Worm (Caenorhabditis elegans) whole organism, young adult: ENCODE data around the gene pals-31.

Source experiments
- D2030.7 ChIP-seq: fragments of 200-800 bp; sonication (Bioruptor generic); IDR thresholded peaks from 2 replicates; pipeline ENCODE4 v1.3.6; 2022; ENCODE audit warnings: missing genetic modification reagents, missing genetic modification characterization, missing compliant biosample characterization
- F33H1.4 ChIP-seq: fragments of 200-800 bp; sonication (Bioruptor generic); IDR thresholded peaks from 2 replicates; pipeline ENCODE4 v1.3.6; 2022; ENCODE audit warnings: missing genetic modification reagents, missing genetic modification characterization, missing compliant biosample characterization
- F39B2.1 ChIP-seq: fragments of 200-800 bp; sonication (Bioruptor generic); IDR thresholded peaks from 2 replicates; pipeline ENCODE4 v1.3.6; 2022; ENCODE audit warnings: missing genetic modification reagents, missing genetic modification characterization, missing compliant biosample characterization
- F49E8.2 ChIP-seq: sonication (generic microtip); optimal IDR thresholded peaks from 3 replicates; lab custom pipeline; 2017; ENCODE audit warnings: missing genetic modification characterization, mild to moderate bottlenecking, missing compliant biosample characterization, antibody characterized with exemption, moderate library complexity; ENCODE audit not compliant: insufficient read depth
- F55B11.4 ChIP-seq: sonication (generic microtip); optimal IDR thresholded peaks from 2 replicates; lab custom pipeline; 2016; ENCODE audit warnings: missing compliant biosample characterization, missing genetic modification characterization, borderline replicate concordance; ENCODE audit not compliant: insufficient read depth
- K11D2.4 ChIP-seq: fragments of 200-800 bp; sonication (Bioruptor generic); IDR thresholded peaks from 2 replicates; pipeline ENCODE4 v1.3.6; 2022; ENCODE audit warnings: missing genetic modification reagents, missing genetic modification characterization, missing compliant biosample characterization
- K12H6.12 ChIP-seq: fragments of 200-800 bp; sonication (Bioruptor generic); optimal IDR thresholded peaks from 2 replicates; lab custom pipeline; 2018; ENCODE audit warnings: mild to moderate bottlenecking, missing genetic modification characterization, missing compliant biosample characterization
- Y56A3A.18 ChIP-seq: fragments of 200-800 bp; sonication (Bioruptor generic); IDR thresholded peaks from 2 replicates; pipeline ENCODE4 v1.3.6; 2022; ENCODE audit warnings: missing genetic modification reagents, missing genetic modification characterization, missing compliant biosample characterization
- Y67H2A.10 ChIP-seq: fragments of 200-800 bp; sonication (Bioruptor generic); conservative IDR thresholded peaks from 2 replicates; pipeline ENCODE4 v1.3.6; 2022; ENCODE audit warnings: missing genetic modification reagents, missing genetic modification characterization, missing compliant biosample characterization
- aptf-2 ChIP-seq: fragments of 200-800 bp; sonication (Bioruptor generic); conservative IDR thresholded peaks from 2 replicates; pipeline ENCODE4 v1.3.6; 2022; ENCODE audit warnings: missing genetic modification reagents, missing genetic modification characterization, missing compliant biosample characterization
- attf-3 ChIP-seq: fragments of 200-800 bp; sonication (Bioruptor generic); conservative IDR thresholded peaks from 2 replicates; pipeline ENCODE4 v1.3.6; 2022; ENCODE audit warnings: missing genetic modification reagents, missing genetic modification characterization, missing compliant biosample characterization
- bed-1 ChIP-seq: fragments of 200-800 bp; sonication (Bioruptor generic); IDR thresholded peaks from 2 replicates; pipeline ENCODE4 v1.3.6; 2022; ENCODE audit warnings: missing genetic modification reagents, missing genetic modification characterization, missing compliant biosample characterization
- ccch-3 ChIP-seq: fragments of 200-800 bp; sonication (Bioruptor generic); optimal IDR thresholded peaks from 2 replicates; lab custom pipeline; 2018; ENCODE audit warnings: mild to moderate bottlenecking, missing genetic modification characterization, missing compliant biosample characterization
- cebp-2 ChIP-seq: fragments of 200-800 bp; sonication (Bioruptor generic); IDR thresholded peaks from 2 replicates; pipeline ENCODE4 v1.3.6; 2022; ENCODE audit warnings: missing genetic modification characterization, missing compliant biosample characterization
- ceh-40 ChIP-seq: fragments of 200-800 bp; sonication (Bioruptor generic); IDR thresholded peaks from 2 replicates; pipeline ENCODE4 v1.3.6; 2022; ENCODE audit warnings: missing genetic modification characterization, missing compliant biosample characterization
- die-1 ChIP-seq: sonication (generic microtip); optimal IDR thresholded peaks from 2 replicates; lab custom pipeline; 2016; ENCODE audit warnings: missing genotype, mild to moderate bottlenecking, missing genetic modification characterization, missing compliant biosample characterization
- dpff-1 ChIP-seq: sonication (generic microtip); optimal IDR thresholded peaks from 2 replicates; lab custom pipeline; 2017; ENCODE audit warnings: mild to moderate bottlenecking, missing genetic modification characterization, missing compliant biosample characterization
- hmg-20 ChIP-seq: fragments of 200-800 bp; sonication (Bioruptor generic); IDR thresholded peaks from 2 replicates; pipeline ENCODE4 v1.3.6; 2022; ENCODE audit warnings: missing genetic modification reagents, missing genetic modification characterization, missing compliant biosample characterization
- lag-1 ChIP-seq: fragments of 200-800 bp; sonication (Bioruptor generic); IDR thresholded peaks from 2 replicates; pipeline ENCODE4 v1.3.6; 2022; ENCODE audit warnings: missing genetic modification reagents, missing genetic modification characterization, missing compliant biosample characterization
- lin-26 ChIP-seq: fragments of 200-800 bp; sonication (Bioruptor generic); IDR thresholded peaks from 2 replicates; pipeline ENCODE4 v1.3.6; 2022; ENCODE audit warnings: missing genetic modification reagents, missing genetic modification characterization, missing compliant biosample characterization
- lsl-1 ChIP-seq: fragments of 200-800 bp; sonication (Bioruptor generic); optimal IDR thresholded peaks from 2 replicates; lab custom pipeline; 2018; ENCODE audit warnings: mild to moderate bottlenecking, missing genetic modification characterization, moderate library complexity, missing compliant biosample characterization
- madf-3 ChIP-seq: fragments of 200-800 bp; sonication (Bioruptor generic); IDR thresholded peaks from 2 replicates; pipeline ENCODE4 v1.3.6; 2022; ENCODE audit warnings: missing genetic modification reagents, missing genetic modification characterization, missing compliant biosample characterization
- madf-6 ChIP-seq: fragments of 200-800 bp; sonication (Bioruptor generic); IDR thresholded peaks from 2 replicates; pipeline ENCODE4 v1.3.6; 2022; ENCODE audit warnings: missing genetic modification reagents, missing genetic modification characterization, missing compliant biosample characterization
- mes-4 ChIP-seq: sonication (generic microtip); optimal IDR thresholded peaks from 2 replicates; lab custom pipeline; 2016; ENCODE audit warnings: missing genotype, missing genetic modification characterization, missing compliant biosample characterization
- nfya-2 ChIP-seq: fragments of 200-800 bp; sonication (Bioruptor generic); IDR thresholded peaks from 2 replicates; pipeline ENCODE4 v1.3.6; 2022; ENCODE audit warnings: missing genetic modification reagents, missing genetic modification characterization, missing compliant biosample characterization
- nhr-179 ChIP-seq: sonication (generic microtip); optimal IDR thresholded peaks from 2 replicates; lab custom pipeline; 2016; ENCODE audit warnings: mild to moderate bottlenecking, missing genetic modification characterization, missing compliant biosample characterization
- nhr-90 ChIP-seq: sonication (generic microtip); optimal IDR thresholded peaks from 2 replicates; lab custom pipeline; 2016; ENCODE audit warnings: missing genotype, mild to moderate bottlenecking, missing genetic modification characterization, missing compliant biosample characterization
- repo-1 ChIP-seq: sonication (generic microtip); optimal IDR thresholded peaks from 2 replicates; lab custom pipeline; 2017; ENCODE audit warnings: mild to moderate bottlenecking, missing genetic modification characterization, missing compliant biosample characterization
- rpc-1 ChIP-seq, 2 experiments: fragments of 150-350 bp in 1 of 2; sonication (generic microtip) in 1 of 2; optimal IDR thresholded peaks; 2 replicates each; lab custom pipeline; 2014 to 2018; ENCODE audit warnings: missing biosample characterization in 1 of 2, missing genetic modification characterization in 1 of 2, missing genetic modification reagents in 1 of 2, missing genotype in 1 of 2
- snpc-3.4 ChIP-seq: sonication (generic microtip); optimal IDR thresholded peaks from 2 replicates; lab custom pipeline; 2017; ENCODE audit warnings: missing genetic modification characterization, mild to moderate bottlenecking, missing compliant biosample characterization, antibody characterized with exemption, moderate library complexity, missing genotype, missing genetic modification reagents
- tbx-9 ChIP-seq: sonication (generic microtip); optimal IDR thresholded peaks from 2 replicates; lab custom pipeline; 2016; ENCODE audit warnings: borderline replicate concordance, missing genetic modification characterization, inconsistent platforms, missing compliant biosample characterization
- ztf-18 ChIP-seq: sonication (generic microtip); optimal IDR thresholded peaks from 2 replicates; lab custom pipeline; 2016; ENCODE audit warnings: missing genotype, mild to moderate bottlenecking, missing genetic modification characterization, missing compliant biosample characterization
- ztf-26 ChIP-seq: sonication (generic microtip); optimal IDR thresholded peaks from 2 replicates; lab custom pipeline; 2017; ENCODE audit warnings: missing genetic modification characterization, missing compliant biosample characterization

Gene pals-31

ce11 chrV:646129-646528 is 9.7 kb downstream of the pals-31 start, which contains the start of gene F48G7.12:
Gene F48G7.12 (minus strand): TSS chrV:646229.
- TF ChIP-seq ztf-26 (tag; lab: Kevin White, UChicago) (no peak), madf-3 (GFP tag; lab: Robert Waterston, UW) (no peak), tbx-9 (tag; lab: Kevin White, UChicago) (no peak), ceh-40 (GFP tag; lab: Robert Waterston, UW) (no peak), nfya-2 (GFP tag; lab: Robert Waterston, UW) (no peak), lag-1 (GFP tag; lab: Robert Waterston, UW) (no peak), ccch-3 (GFP tag; lab: Kevin White, UChicago) (no peak), nhr-179 (tag; lab: Kevin White, UChicago) (no peak), F39B2.1 (GFP tag; lab: Robert Waterston, UW) (no peak), F49E8.2 (tag; lab: Kevin White, UChicago) (no peak), K12H6.12 (no peak), aptf-2 (GFP tag; lab: Robert Waterston, UW) (no peak), mes-4 (tag; lab: Kevin White, UChicago) (no peak), F55B11.4 (no peak), snpc-3.4 (tag; lab: Kevin White, UChicago) (no peak)

ce11 chrV:646888-647287 is 10.5 kb downstream of the pals-31 start, which contains the start of gene ugt-42:
Gene ugt-42 (plus strand): TSS chrV:647188.
- no peak for TF ChIP-seq hmg-20 (GFP tag; lab: Robert Waterston, UW)
- TF ChIP-seq madf-6 (GFP tag; lab: Robert Waterston, UW) = no peak
- TF ChIP-seq lin-26 (GFP tag; lab: Robert Waterston, UW) = no peak
- TF ChIP-seq nhr-90 (tag; lab: Kevin White, UChicago) = no peak
- TF ChIP-seq rpc-1 (optimal IDR thresholded peaks at IDR 0.05; lab: Kevin White, UChicago) = no peak
- no peak for TF ChIP-seq rpc-1 (tag; optimal IDR thresholded peaks at IDR 0.05; lab: Kevin White, UChicago)
- TF ChIP-seq, all 124 proteins: peak for 0

- TF ChIP-seq Y56A3A.18 (GFP tag; lab: Robert Waterston, UW) = no peak
- TF ChIP-seq die-1 = no peak
- TF ChIP-seq lsl-1 (GFP tag; lab: Kevin White, UChicago) = no peak
- TF ChIP-seq dpff-1 (tag; lab: Kevin White, UChicago) = no peak
- no peak for TF ChIP-seq repo-1
- no peak for TF ChIP-seq attf-3 (GFP tag; lab: Robert Waterston, UW)
- no peak for TF ChIP-seq Y67H2A.10 (GFP tag; lab: Robert Waterston, UW)
- TF ChIP-seq D2030.7 (GFP tag; lab: Robert Waterston, UW) = no peak
- TF ChIP-seq ztf-18 (tag; lab: Kevin White, UChicago) = no peak
- no peak for TF ChIP-seq K11D2.4 (GFP tag; lab: Robert Waterston, UW)
- TF ChIP-seq nhr-179 (tag; lab: Kevin White, UChicago) = no peak
- no peak for TF ChIP-seq snpc-3.4 (tag; lab: Kevin White, UChicago)
- no peak for TF ChIP-seq bed-1 (GFP tag; lab: Robert Waterston, UW)
Observed at ce11 chrV:652940-653339, 16.6 kb downstream of the pals-31 start, which contains the start of gene srj-5. Gene srj-5 (minus strand): TSS chrV:653040.

ce11 chrV:654402-654801 is 18.0 kb downstream of the pals-31 start, which contains the start of gene srj-6:
Gene srj-6 (minus strand): TSS chrV:654502.
- TF ChIP-seq nfya-2 (GFP tag; lab: Robert Waterston, UW) (no peak), cebp-2 (no peak), F33H1.4 (no peak), ccch-3 (GFP tag; lab: Kevin White, UChicago) (no peak)
- TF ChIP-seq, all 124 proteins: peak for 0
